Worm (Caenorhabditis elegans) whole organism, L4 larva: Measurements from ENCODE around the gene C50E10.2.

ENCODE experiments used
- D1046.2 ChIP-seq: fragments of 200-800 bp; sonication (Bioruptor generic); IDR thresholded peaks from 2 replicates; pipeline ENCODE4 v1.3.6; 2022; ENCODE audit warnings: missing genetic modification characterization, missing compliant biosample characterization
- F49E8.2 ChIP-seq: sonication (generic microtip); optimal IDR thresholded peaks from 2 replicates; lab custom pipeline; 2016; ENCODE audit warnings: missing compliant biosample characterization, mild to moderate bottlenecking, missing genetic modification characterization, borderline replicate concordance
- T20F7.1 ChIP-seq: fragments of 200-800 bp; sonication (Bioruptor generic); optimal IDR thresholded peaks from 2 replicates; lab custom pipeline; 2018; ENCODE audit warnings: mild to moderate bottlenecking, missing genetic modification characterization, missing compliant biosample characterization
- Y105C5A.15 ChIP-seq: fragments of 200-800 bp; sonication (Bioruptor generic); IDR thresholded peaks from 2 replicates; pipeline ENCODE4 v1.3.6; 2022; ENCODE audit warnings: missing genetic modification characterization, missing compliant biosample characterization
- Y48G9A.11 ChIP-seq: fragments of 200-800 bp; sonication (Bioruptor generic); IDR thresholded peaks from 2 replicates; pipeline ENCODE4 v1.3.6; 2022; ENCODE audit warnings: missing genetic modification reagents, missing genetic modification characterization, missing compliant biosample characterization
- Y5F2A.4 ChIP-seq: fragments of 200-800 bp; sonication (Bioruptor generic); optimal IDR thresholded peaks from 2 replicates; lab custom pipeline; 2018; ENCODE audit warnings: mild to moderate bottlenecking, missing genetic modification characterization, missing compliant biosample characterization
- Y75B8A.6 ChIP-seq: fragments of 200-800 bp; sonication (Bioruptor generic); IDR thresholded peaks from 2 replicates; pipeline ENCODE4 v1.3.6; 2022; ENCODE audit warnings: missing genetic modification reagents, missing genetic modification characterization, missing compliant biosample characterization
- aha-1 ChIP-seq: fragments of 150-350 bp; peaks from one replicate; lab custom pipeline; 2014; ENCODE audit warnings: missing biosample characterization, missing genetic modification characterization
- aly-2 ChIP-seq: sonication (generic microtip); optimal IDR thresholded peaks from 2 replicates; lab custom pipeline; 2018; ENCODE audit warnings: missing biosample characterization, missing genetic modification characterization
- arid-1 ChIP-seq: fragments of 200-800 bp; sonication (Bioruptor generic); conservative IDR thresholded peaks from 2 replicates; pipeline ENCODE4 v1.3.6; 2022; ENCODE audit warnings: missing genetic modification reagents, missing genetic modification characterization, missing compliant biosample characterization
- ceh-32 ChIP-seq: sonication (generic microtip); optimal IDR thresholded peaks from 2 replicates; lab custom pipeline; 2016; ENCODE audit warnings: mild to moderate bottlenecking, missing genetic modification characterization, missing compliant biosample characterization; ENCODE audit not compliant: poor library complexity
- ceh-62 ChIP-seq: sonication (generic microtip); optimal IDR thresholded peaks from 2 replicates; lab custom pipeline; 2017; ENCODE audit warnings: missing biosample characterization, missing genetic modification characterization
- ceh-82 ChIP-seq: sonication (generic microtip); optimal IDR thresholded peaks from 2 replicates; lab custom pipeline; 2017; ENCODE audit warnings: missing biosample characterization, missing genetic modification characterization
- ces-1 ChIP-seq: fragments of 150-350 bp; sonication (generic microtip); optimal IDR thresholded peaks from 4 replicates; lab custom pipeline; 2014; ENCODE audit warnings: missing biosample characterization, missing genetic modification reagents, missing genetic modification characterization
- cey-2 ChIP-seq: sonication (generic microtip); optimal IDR thresholded peaks from 3 replicates; lab custom pipeline; 2017; ENCODE audit warnings: missing genetic modification characterization, mild to moderate bottlenecking, missing compliant biosample characterization, antibody characterized with exemption, borderline replicate concordance; ENCODE audit not compliant: insufficient read depth
- daf-19 ChIP-seq: fragments of 200-800 bp; sonication (Bioruptor generic); conservative IDR thresholded peaks from 2 replicates; pipeline ENCODE4 v1.3.6; 2022; ENCODE audit warnings: missing genetic modification characterization, missing compliant biosample characterization
- dmd-6 ChIP-seq: fragments of 200-800 bp; sonication (Bioruptor generic); IDR thresholded peaks from 2 replicates; pipeline ENCODE4 v1.3.6; 2022; ENCODE audit warnings: missing genetic modification reagents, missing genetic modification characterization, missing compliant biosample characterization
- dmd-8 ChIP-seq: fragments of 200-800 bp; sonication (Bioruptor generic); IDR thresholded peaks from 2 replicates; pipeline ENCODE4 v1.3.6; 2022; ENCODE audit warnings: missing genetic modification characterization, missing compliant biosample characterization
- dve-1 ChIP-seq: sonication (generic microtip); optimal IDR thresholded peaks from 2 replicates; lab custom pipeline; 2017; ENCODE audit warnings: antibody characterized with exemption, mild to moderate bottlenecking, missing genetic modification characterization, missing compliant biosample characterization; ENCODE audit not compliant: insufficient read depth
- egl-27 ChIP-seq: sonication (generic microtip); optimal IDR thresholded peaks from 3 replicates; lab custom pipeline; 2017; ENCODE audit warnings: missing biosample characterization, missing genetic modification reagents, missing genetic modification characterization
- fos-1 ChIP-seq: fragments of 150-350 bp; optimal IDR thresholded peaks from 2 replicates; lab custom pipeline; 2014; ENCODE audit warnings: missing biosample characterization, missing genetic modification characterization
- hif-1 ChIP-seq, 2 experiments: sonication (generic microtip); optimal IDR thresholded peaks; 2 replicates each; lab custom pipeline; 2016 to 2017; ENCODE audit warnings: missing compliant biosample characterization in 2 of 2, missing genetic modification characterization in 2 of 2, missing genetic modification reagents in 2 of 2, missing genotype in 2 of 2, mild to moderate bottlenecking in 1 of 2
- lin-29 ChIP-seq: fragments of 200-800 bp; sonication (Bioruptor generic); IDR thresholded peaks from 2 replicates; pipeline ENCODE4 v1.3.6; 2022; ENCODE audit warnings: missing genetic modification reagents, missing genetic modification characterization, missing compliant biosample characterization
- lsy-2 ChIP-seq, 2 experiments: fragments of 150-350 bp in 1 of 2; sonication (generic microtip) in 1 of 2; optimal IDR thresholded peaks; 2 replicates each; lab custom pipeline; 2014 to 2017; ENCODE audit warnings: missing biosample characterization in 2 of 2, missing genetic modification characterization in 2 of 2
- madf-5 ChIP-seq, 2 experiments: fragments of 200-800 bp; sonication (Bioruptor generic); IDR thresholded peaks; 2 replicates each; pipeline ENCODE4 v1.3.6; 2022; ENCODE audit warnings: missing compliant biosample characterization in 2 of 2, missing genetic modification characterization in 2 of 2
- mxl-2 ChIP-seq: fragments of 200-800 bp; sonication (Bioruptor generic); conservative IDR thresholded peaks from 2 replicates; pipeline ENCODE4 v1.3.6; 2022; ENCODE audit warnings: missing genetic modification reagents, missing genetic modification characterization, missing compliant biosample characterization
- mxl-3 ChIP-seq: fragments of 200-800 bp; sonication (Bioruptor generic); optimal IDR thresholded peaks from 2 replicates; lab custom pipeline; 2018; ENCODE audit warnings: mild to moderate bottlenecking, missing genetic modification characterization, missing compliant biosample characterization
- nhr-11 ChIP-seq: fragments of 150-350 bp; optimal IDR thresholded peaks from 2 replicates; lab custom pipeline; 2014; ENCODE audit warnings: missing biosample characterization, missing genetic modification characterization
- nhr-41 ChIP-seq: fragments of 200-800 bp; sonication (Bioruptor generic); IDR thresholded peaks from 2 replicates; pipeline ENCODE4 v1.3.6; 2022; ENCODE audit warnings: missing genetic modification reagents, missing genetic modification characterization, missing compliant biosample characterization
- nhr-48 ChIP-seq: sonication (generic microtip); optimal IDR thresholded peaks from 2 replicates; lab custom pipeline; 2016; ENCODE audit warnings: mild to moderate bottlenecking, missing genetic modification characterization, missing compliant biosample characterization
- nhr-77 ChIP-seq: fragments of 150-350 bp; optimal IDR thresholded peaks from 2 replicates; lab custom pipeline; 2014; ENCODE audit warnings: missing biosample characterization, missing genetic modification characterization
- rbr-2 ChIP-seq: sonication (generic microtip); optimal IDR thresholded peaks from 2 replicates; lab custom pipeline; 2016; ENCODE audit warnings: missing genotype, missing genetic modification characterization, missing compliant biosample characterization
- sdz-12 ChIP-seq: fragments of 200-800 bp; sonication (Bioruptor generic); optimal IDR thresholded peaks from 2 replicates; lab custom pipeline; 2018; ENCODE audit warnings: mild to moderate bottlenecking, missing genetic modification characterization, missing compliant biosample characterization
- set-16 ChIP-seq: fragments of 200-800 bp; sonication (Bioruptor generic); IDR thresholded peaks from 2 replicates; pipeline ENCODE4 v1.3.6; 2022; ENCODE audit warnings: missing genetic modification reagents, missing genetic modification characterization, missing compliant biosample characterization
- snpc-4 ChIP-seq: fragments of 150-350 bp; optimal IDR thresholded peaks from 2 replicates; lab custom pipeline; 2014; ENCODE audit warnings: missing biosample characterization, missing genetic modification characterization
- spr-3 ChIP-seq: fragments of 200-800 bp; sonication (Bioruptor generic); optimal IDR thresholded peaks from 2 replicates; lab custom pipeline; 2018; ENCODE audit warnings: mild to moderate bottlenecking, missing genetic modification characterization, missing compliant biosample characterization
- tag-97 ChIP-seq: fragments of 200-800 bp; sonication (Bioruptor generic); IDR thresholded peaks from 2 replicates; pipeline ENCODE4 v1.3.6; 2022; ENCODE audit warnings: missing genetic modification characterization, missing compliant biosample characterization
- tra-1 ChIP-seq: fragments of 200-800 bp; sonication (Bioruptor generic); IDR thresholded peaks from 2 replicates; pipeline ENCODE4 v1.3.6; 2022; ENCODE audit warnings: missing genetic modification reagents, missing genetic modification characterization, missing compliant biosample characterization
- unc-39 ChIP-seq: sonication (generic microtip); optimal IDR thresholded peaks from 2 replicates; lab custom pipeline; 2017; ENCODE audit warnings: missing biosample characterization, missing genetic modification characterization
- zfp-2 ChIP-seq: sonication (generic microtip); optimal IDR thresholded peaks from 2 replicates; lab custom pipeline; 2016; ENCODE audit warnings: mild to moderate bottlenecking, missing genetic modification characterization, missing compliant biosample characterization
- zip-11 ChIP-seq: fragments of 200-800 bp; sonication (Bioruptor generic); IDR thresholded peaks from 2 replicates; pipeline ENCODE4 v1.3.6; 2022; ENCODE audit warnings: missing genetic modification characterization, missing compliant biosample characterization
- zip-2 ChIP-seq: fragments of 150-350 bp; optimal IDR thresholded peaks from 2 replicates; lab custom pipeline; 2014; ENCODE audit warnings: missing biosample characterization, missing genetic modification characterization

C50E10.2 gene

DNA sequence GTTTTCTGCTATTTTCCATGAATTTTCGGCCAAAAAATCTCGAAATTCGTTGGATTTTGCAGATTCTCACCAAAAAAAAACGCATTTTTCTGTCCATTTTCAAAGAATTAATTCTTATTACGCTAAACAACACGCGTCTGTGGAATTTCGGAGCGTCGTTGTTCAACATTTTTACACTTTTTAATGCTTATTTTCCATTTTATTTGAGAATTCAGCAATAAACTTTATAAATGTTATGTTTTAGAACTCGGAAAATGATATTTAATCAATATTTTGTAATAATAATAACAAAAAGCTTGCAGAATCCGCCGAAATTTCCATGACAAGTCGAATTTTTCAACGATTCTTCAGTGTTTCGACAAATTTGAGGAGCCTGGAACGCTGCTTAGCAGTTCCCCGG lies 29.2 kb downstream of the C50E10.2 start, which contains the start of gene ife-5:
TSS of gene ife-5 (plus strand) at position 301 of the 400 bp plus-strand sequence.
- TF ChIP-seq fos-1 (no peak), Y48G9A.11 (GFP tag; lab: Robert Waterston, UW) (peak; percentile 38; the same call in 1 of the 2 replicates), T20F7.1 (peak; percentile 10), aly-2 (tag; lab: Kevin White, UChicago) (no peak), cey-2 (no peak), ceh-62 (tag; lab: Kevin White, UChicago) (no peak), egl-27 (tag; lab: Kevin White, UChicago) (no peak), unc-39 (no peak)
- TF ChIP-seq, all 104 proteins: peak for 2

DNA sequence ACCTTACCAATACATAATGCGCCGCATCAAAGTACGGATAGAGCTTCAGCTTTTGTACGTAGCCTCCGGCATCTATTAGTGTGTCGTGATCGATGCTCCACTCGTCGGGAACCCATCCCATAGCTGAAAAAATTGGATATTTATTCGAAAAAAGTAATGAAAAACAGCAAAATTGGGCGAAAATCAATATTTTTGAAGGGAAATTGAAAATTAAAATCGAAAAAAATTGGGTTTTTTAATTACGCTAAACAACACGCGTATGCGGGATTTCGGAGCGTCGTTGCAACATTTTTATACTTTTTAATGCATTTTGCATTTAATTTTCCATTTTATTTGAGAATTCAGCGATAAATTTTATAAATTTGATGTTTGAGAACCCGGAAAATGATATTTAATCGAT lies 30.3 kb downstream of the C50E10.2 start, which contains the start of the genes tric-1B.2 and Y57A10A.29:
TSS of gene tric-1B.2 (minus strand) at position 129 of the 400 bp plus-strand sequence.
TSS of gene Y57A10A.29 (plus strand) at position 303 of the 400 bp plus-strand sequence.
- TF ChIP-seq ces-1 (GFP tag; lab: Kevin White, UChicago) (no peak), Y48G9A.11 (GFP tag; lab: Robert Waterston, UW) (peak; percentile 77), T20F7.1 (peak; percentile 93)
- TF ChIP-seq, all 104 proteins: peak for 2

DNA sequence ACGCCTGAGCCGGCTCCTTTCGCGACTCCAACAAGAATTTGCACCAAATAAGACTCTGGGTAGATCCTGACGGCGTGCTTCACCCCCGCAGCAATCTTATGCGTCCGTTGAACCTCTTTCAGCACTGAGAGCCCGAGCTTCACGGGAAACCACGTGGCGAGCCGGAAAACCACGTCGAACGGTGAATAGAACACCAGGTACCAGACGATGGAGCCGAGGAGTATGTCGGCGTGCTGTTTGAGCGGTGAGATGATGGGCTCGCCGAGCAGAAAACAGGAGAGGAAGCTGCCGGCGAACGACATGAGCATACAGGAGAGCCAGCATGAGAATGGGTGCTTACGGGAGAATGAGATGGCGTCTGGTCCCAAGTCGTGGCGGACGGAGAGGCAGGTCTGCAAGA lies 30.9 kb downstream of the C50E10.2 start:
- TF ChIP-seq ceh-82 (tag; lab: Kevin White, UChicago) (no peak), dmd-8 (GFP tag; lab: Robert Waterston, UW) (no peak), ces-1 (GFP tag; lab: Kevin White, UChicago) (no peak), dmd-6 (GFP tag; lab: Robert Waterston, UW) (no peak), nhr-77 (tag; lab: Kevin White, UChicago) (no peak), zfp-2 (no peak), lsy-2 (tag; optimal IDR thresholded peaks at IDR 0.05; lab: Kevin White, UChicago) (no peak), ceh-32 (tag; lab: Kevin White, UChicago) (no peak), Y5F2A.4 (no peak), dve-1 (tag; lab: Kevin White, UChicago) (no peak), Y48G9A.11 (GFP tag; lab: Robert Waterston, UW) (no peak), ceh-62 (tag; lab: Kevin White, UChicago) (no peak), D1046.2 (GFP tag; lab: Robert Waterston, UW) (0 out of 2 replicates have a peak, but pooled peaks have one; percentile 22), set-16 (GFP tag; lab: Robert Waterston, UW) (peak; percentile 77)
- TF ChIP-seq, all 104 proteins: peak for 2

DNA sequence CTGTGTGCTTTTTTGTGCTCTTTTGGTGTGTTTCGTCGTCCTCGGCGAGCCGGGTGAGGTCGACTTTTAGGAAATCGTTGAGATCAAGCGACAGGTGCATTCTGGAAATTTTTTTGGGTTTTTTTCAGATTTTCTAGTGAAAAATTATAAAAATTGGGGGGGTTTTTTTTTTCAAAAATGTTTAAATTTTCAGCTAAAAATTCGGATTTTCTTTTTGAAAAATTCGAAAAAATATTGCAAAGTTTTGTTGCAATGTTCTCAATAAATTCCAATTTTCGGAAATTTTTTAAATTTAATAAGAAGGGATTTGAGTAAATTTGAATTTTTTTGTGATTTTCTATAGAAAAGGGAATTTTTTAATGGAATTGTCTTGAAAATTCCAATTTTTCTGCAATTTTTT lies 34.6 kb downstream of the C50E10.2 start, which contains the start of gene Y57A10A.27:
TSS of gene Y57A10A.27 (minus strand) at position 101 of the 400 bp plus-strand sequence.
- TF ChIP-seq zip-2 (tag; lab: Kevin White, UChicago) (no peak), nhr-41 (GFP tag; lab: Robert Waterston, UW) (no peak), tra-1 (GFP tag; lab: Robert Waterston, UW) (no peak), daf-19 (no peak), lin-29 (GFP tag; lab: Robert Waterston, UW) (no peak), dve-1 (tag; lab: Kevin White, UChicago) (no peak), madf-5 (GFP tag; IDR thresholded peaks at IDR 0.05; lab: Robert Waterston, UW) (no peak), aha-1 (no peak), F49E8.2 (tag; lab: Kevin White, UChicago) (no peak), lsy-2 (tag; optimal IDR thresholded peaks at IDR 0.05; lab: Kevin White, UChicago) (no peak), Y105C5A.15 (GFP tag; lab: Robert Waterston, UW) (no peak), Y75B8A.6 (GFP tag; lab: Robert Waterston, UW) (no peak), sdz-12 (GFP tag; lab: Kevin White, UChicago) (no peak)

DNA sequence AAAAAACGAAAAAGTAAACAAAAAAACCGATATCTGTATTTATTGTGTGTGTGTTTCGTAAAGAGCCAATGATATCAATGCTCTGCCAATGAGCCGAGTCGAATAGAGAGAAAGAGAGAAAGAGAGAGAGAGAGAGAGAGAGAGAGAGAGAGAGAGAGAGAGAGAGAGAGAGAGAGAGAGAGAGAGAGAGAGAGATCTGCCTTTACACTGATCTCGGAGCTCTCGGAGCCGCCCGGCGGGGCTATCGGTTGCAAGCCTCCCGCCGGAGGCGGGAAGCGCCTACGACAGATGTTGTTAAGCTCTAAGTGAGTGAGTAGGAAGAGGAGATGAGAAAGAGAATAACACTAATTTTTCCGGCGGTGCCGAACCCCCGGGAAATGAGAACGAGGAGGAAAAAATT lies 40.7 kb downstream of the C50E10.2 start:
- TF ChIP-seq hif-1 (tag; optimal IDR thresholded peaks at IDR 0.05; lab: Kevin White, UChicago) (no peak), zip-11 (no peak), mxl-2 (GFP tag; lab: Robert Waterston, UW) (no peak), snpc-4 (no peak), fos-1 (no peak), tag-97 (GFP tag; lab: Robert Waterston, UW) (no peak), set-16 (GFP tag; lab: Robert Waterston, UW) (peak; percentile 95), arid-1 (GFP tag; lab: Robert Waterston, UW) (no peak), dmd-6 (GFP tag; lab: Robert Waterston, UW) (no peak), aha-1 (peak; percentile 86), spr-3 (no peak), Y105C5A.15 (GFP tag; lab: Robert Waterston, UW) (no peak), tra-1 (GFP tag; lab: Robert Waterston, UW) (no peak), nhr-11 (tag; lab: Kevin White, UChicago) (peak; percentile 27), nhr-48 (no peak), F49E8.2 (tag; lab: Kevin White, UChicago) (no peak), rbr-2 (no peak), mxl-3 (GFP tag; lab: Kevin White, UChicago) (no peak)
